Worm (Caenorhabditis elegans) whole organism, mixed stage, embryonic: Measurements from ENCODE around the gene ceh-20.

ENCODE experiments used
- lin-13 ChIP-seq: fragments of 150-350 bp; optimal IDR thresholded peaks from 2 replicates; lab custom pipeline; 2014; ENCODE audit warnings: missing biosample characterization, missing genetic modification characterization
- mls-2 ChIP-seq: sonication (generic microtip); optimal IDR thresholded peaks from 2 replicates; lab custom pipeline; 2016; ENCODE audit warnings: mild to moderate bottlenecking, missing genetic modification characterization, moderate library complexity, missing compliant biosample characterization
- nhr-237 ChIP-seq: fragments of 150-350 bp; optimal IDR thresholded peaks from 2 replicates; lab custom pipeline; 2014; ENCODE audit warnings: missing biosample characterization, missing genetic modification characterization
- nhr-28 ChIP-seq: fragments of 150-350 bp; optimal IDR thresholded peaks from 2 replicates; lab custom pipeline; 2014; ENCODE audit warnings: missing biosample characterization, missing genetic modification characterization
- sem-2 ChIP-seq: fragments of 200-800 bp; sonication (Bioruptor generic); optimal IDR thresholded peaks from 2 replicates; lab custom pipeline; 2018; ENCODE audit warnings: mild to moderate bottlenecking, missing genetic modification characterization, missing compliant biosample characterization
- snpc-4 ChIP-seq: fragments of 150-350 bp; optimal IDR thresholded peaks from 2 replicates; lab custom pipeline; 2014; ENCODE audit warnings: missing biosample characterization, missing genetic modification characterization
- ztf-11 ChIP-seq: fragments of 150-350 bp; optimal IDR thresholded peaks from 2 replicates; lab custom pipeline; 2014; ENCODE audit warnings: missing biosample characterization, missing genetic modification characterization

DNA sequence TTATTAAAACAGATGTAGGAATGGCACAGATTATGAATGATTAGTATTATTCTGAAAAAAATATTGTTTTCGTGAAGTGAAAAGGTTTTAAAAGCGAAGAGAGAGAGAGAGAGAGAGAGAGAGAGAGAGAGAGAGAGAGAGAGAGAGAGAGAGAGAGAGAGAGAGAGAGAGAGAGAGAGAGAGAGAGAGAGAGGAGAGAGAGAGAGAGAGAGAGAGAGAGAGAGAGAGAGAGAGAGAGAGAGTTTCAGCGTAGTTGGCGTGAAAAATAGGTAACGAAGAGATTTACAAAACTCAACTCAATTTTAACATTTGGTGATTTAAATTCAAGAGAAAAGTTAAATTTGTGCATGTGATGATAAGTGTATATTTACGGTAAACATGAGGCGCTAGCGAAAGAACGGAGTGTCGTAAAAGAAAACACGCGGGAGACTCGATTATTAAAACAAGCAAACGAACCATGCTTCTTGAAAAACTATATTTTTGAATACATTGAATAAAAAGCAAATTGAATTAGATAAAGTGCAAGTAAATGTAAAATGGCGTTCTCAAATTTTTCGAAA, 11.5 kb upstream of the ceh-20 start, which contains the start of gene panl-2:
- TF ChIP-seq ztf-11 (tag; lab: Kevin White, UChicago), result no peak
- no peak for TF ChIP-seq nhr-28 (tag; lab: Kevin White, UChicago)
- TF ChIP-seq sem-2 (GFP tag; lab: Kevin White, UChicago), result no peak
- TF ChIP-seq snpc-4 (tag; lab: Kevin White, UChicago), result no peak
- no peak for TF ChIP-seq mls-2
- TF ChIP-seq nhr-237 (tag; lab: Kevin White, UChicago), result peak; percentile 32
- no peak for TF ChIP-seq lin-13 (tag; lab: Kevin White, UChicago)
